Worm (Caenorhabditis elegans) whole organism, mixed stage, embryonic: ENCODE data around the gene C05A2.4.

Source experiments
- M03D4.4 ChIP-seq: sonication (generic microtip); optimal IDR thresholded peaks from 2 replicates; lab custom pipeline; 2017; ENCODE audit warnings: mild to moderate bottlenecking, missing genetic modification characterization, missing compliant biosample characterization
- bed-3 ChIP-seq: fragments of 200-800 bp; sonication (Bioruptor generic); optimal IDR thresholded peaks from 3 replicates; lab custom pipeline; 2018; ENCODE audit warnings: mild to moderate bottlenecking, missing genetic modification characterization, moderate library complexity, missing compliant biosample characterization
- blmp-1 ChIP-seq: fragments of 150-350 bp; optimal IDR thresholded peaks from 2 replicates; lab custom pipeline; 2014; ENCODE audit warnings: missing biosample characterization, missing genetic modification characterization
- ceh-39 ChIP-seq: fragments of 150-350 bp; optimal IDR thresholded peaks from 2 replicates; lab custom pipeline; 2014; ENCODE audit warnings: missing biosample characterization, missing genetic modification characterization
- ceh-43 ChIP-seq: fragments of 200-800 bp; sonication (Bioruptor generic); optimal IDR thresholded peaks from 2 replicates; lab custom pipeline; 2018; ENCODE audit warnings: mild to moderate bottlenecking, missing genetic modification characterization, moderate library complexity, missing compliant biosample characterization
- ceh-83 ChIP-seq: fragments of 200-800 bp; sonication (Bioruptor generic); optimal IDR thresholded peaks from 2 replicates; lab custom pipeline; 2018; ENCODE audit warnings: mild to moderate bottlenecking, missing genetic modification characterization, missing compliant biosample characterization
- cnd-1 ChIP-seq: fragments of 200-800 bp; sonication (Bioruptor generic); optimal IDR thresholded peaks from 2 replicates; lab custom pipeline; 2018; ENCODE audit warnings: mild to moderate bottlenecking, missing genetic modification characterization, missing compliant biosample characterization
- drap-1 ChIP-seq: fragments of 200-800 bp; sonication (Bioruptor generic); optimal IDR thresholded peaks from 3 replicates; lab custom pipeline; 2018; ENCODE audit warnings: mild to moderate bottlenecking, missing genetic modification characterization, missing compliant biosample characterization
- elt-1 ChIP-seq: sonication (generic microtip); optimal IDR thresholded peaks from 2 replicates; lab custom pipeline; 2017; ENCODE audit warnings: missing genetic modification characterization, mild to moderate bottlenecking, missing compliant biosample characterization, antibody characterized with exemption, moderate library complexity, borderline replicate concordance; ENCODE audit not compliant: insufficient read depth
- elt-3 ChIP-seq: fragments of 150-350 bp; optimal IDR thresholded peaks from 2 replicates; lab custom pipeline; 2014; ENCODE audit warnings: missing biosample characterization, missing genetic modification characterization
- flh-1 ChIP-seq: fragments of 200-800 bp; sonication (Bioruptor generic); optimal IDR thresholded peaks from 2 replicates; lab custom pipeline; 2018; ENCODE audit warnings: mild to moderate bottlenecking, missing genetic modification characterization, moderate library complexity, missing compliant biosample characterization
- ham-2 ChIP-seq: fragments of 200-800 bp; sonication (Bioruptor generic); optimal IDR thresholded peaks from 2 replicates; lab custom pipeline; 2018; ENCODE audit warnings: mild to moderate bottlenecking, missing genetic modification characterization, missing compliant biosample characterization
- hlh-1 ChIP-seq: fragments of 150-350 bp; optimal IDR thresholded peaks from 2 replicates; lab custom pipeline; 2014; ENCODE audit warnings: missing biosample characterization, missing genetic modification reagents, missing genetic modification characterization
- lin-13 ChIP-seq: fragments of 150-350 bp; optimal IDR thresholded peaks from 2 replicates; lab custom pipeline; 2014; ENCODE audit warnings: missing biosample characterization, missing genetic modification characterization
- lsy-2 ChIP-seq: fragments of 150-350 bp; optimal IDR thresholded peaks from 2 replicates; lab custom pipeline; 2014; ENCODE audit warnings: missing biosample characterization, missing genetic modification characterization
- mab-5 ChIP-seq: fragments of 150-350 bp; optimal IDR thresholded peaks from 2 replicates; lab custom pipeline; 2014; ENCODE audit warnings: missing biosample characterization, missing genetic modification characterization
- mep-1 ChIP-seq: fragments of 150-350 bp; optimal IDR thresholded peaks from 2 replicates; lab custom pipeline; 2017; ENCODE audit warnings: missing biosample characterization, missing genetic modification reagents, missing genetic modification characterization, inconsistent platforms
- mls-2 ChIP-seq: sonication (generic microtip); optimal IDR thresholded peaks from 2 replicates; lab custom pipeline; 2016; ENCODE audit warnings: mild to moderate bottlenecking, missing genetic modification characterization, moderate library complexity, missing compliant biosample characterization
- nhr-12 ChIP-seq: fragments of 150-350 bp; optimal IDR thresholded peaks from 2 replicates; lab custom pipeline; 2014; ENCODE audit warnings: missing biosample characterization, missing genetic modification characterization
- nhr-2 ChIP-seq: fragments of 150-350 bp; optimal IDR thresholded peaks from 2 replicates; lab custom pipeline; 2014; ENCODE audit warnings: missing biosample characterization, missing genetic modification characterization
- nhr-237 ChIP-seq: fragments of 150-350 bp; optimal IDR thresholded peaks from 2 replicates; lab custom pipeline; 2014; ENCODE audit warnings: missing biosample characterization, missing genetic modification characterization
- nhr-76 ChIP-seq: sonication (generic microtip); optimal IDR thresholded peaks from 2 replicates; lab custom pipeline; 2017; ENCODE audit warnings: missing biosample characterization, missing genetic modification characterization
- pha-4 ChIP-seq: fragments of 150-350 bp; optimal IDR thresholded peaks from 2 replicates; lab custom pipeline; 2018; ENCODE audit warnings: missing biosample characterization, missing genetic modification reagents, missing genetic modification characterization
- sem-2 ChIP-seq: fragments of 200-800 bp; sonication (Bioruptor generic); optimal IDR thresholded peaks from 2 replicates; lab custom pipeline; 2018; ENCODE audit warnings: mild to moderate bottlenecking, missing genetic modification characterization, missing compliant biosample characterization
- snpc-4 ChIP-seq: fragments of 150-350 bp; optimal IDR thresholded peaks from 2 replicates; lab custom pipeline; 2014; ENCODE audit warnings: missing biosample characterization, missing genetic modification characterization
- sptf-1 ChIP-seq: sonication (generic microtip); optimal IDR thresholded peaks from 2 replicates; lab custom pipeline; 2017; ENCODE audit warnings: mild to moderate bottlenecking, missing genetic modification characterization, moderate library complexity, missing compliant biosample characterization
- unc-120 ChIP-seq: sonication (generic microtip); optimal IDR thresholded peaks from 2 replicates; lab custom pipeline; 2017; ENCODE audit warnings: missing genetic modification characterization, missing compliant biosample characterization; ENCODE audit not compliant: poor library complexity, severe bottlenecking
- unc-39 ChIP-seq: fragments of 150-350 bp; optimal IDR thresholded peaks from 2 replicates; lab custom pipeline; 2014; ENCODE audit warnings: missing biosample characterization, missing genetic modification characterization
- zip-8 ChIP-seq: fragments of 150-350 bp; optimal IDR thresholded peaks from 2 replicates; lab custom pipeline; 2014; ENCODE audit warnings: missing biosample characterization, missing genetic modification characterization
- ztf-11 ChIP-seq: fragments of 150-350 bp; optimal IDR thresholded peaks from 2 replicates; lab custom pipeline; 2014; ENCODE audit warnings: missing biosample characterization, missing genetic modification characterization

C05A2.4 gene

DNA sequence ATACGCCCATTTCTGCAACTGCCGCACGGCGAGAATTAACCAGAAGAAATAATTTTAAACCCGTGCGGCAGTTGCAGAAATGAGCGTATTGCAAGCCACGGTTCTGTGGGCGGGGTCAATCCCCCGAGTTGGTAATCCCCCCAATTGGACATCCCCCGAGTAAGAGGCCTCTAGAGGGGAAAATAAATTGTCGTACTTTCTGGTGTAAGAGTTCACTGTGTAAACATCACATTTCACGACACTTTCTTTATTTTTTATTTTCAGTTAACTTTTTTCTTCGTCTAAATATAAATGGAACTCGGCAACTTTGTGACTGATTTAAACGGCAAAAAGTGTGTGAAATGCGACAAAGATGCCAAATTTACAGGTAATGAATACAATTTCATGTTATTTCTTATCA lies 37.3 kb upstream of the C05A2.4 start, which contains the start of gene tut-2:
TSS of gene tut-2 (plus strand) at position 277 of the 400 bp plus-strand sequence.
- no peak for TF ChIP-seq unc-120 (tag; lab: Kevin White, UChicago)
- peak; percentile 17 for TF ChIP-seq lsy-2

DNA sequence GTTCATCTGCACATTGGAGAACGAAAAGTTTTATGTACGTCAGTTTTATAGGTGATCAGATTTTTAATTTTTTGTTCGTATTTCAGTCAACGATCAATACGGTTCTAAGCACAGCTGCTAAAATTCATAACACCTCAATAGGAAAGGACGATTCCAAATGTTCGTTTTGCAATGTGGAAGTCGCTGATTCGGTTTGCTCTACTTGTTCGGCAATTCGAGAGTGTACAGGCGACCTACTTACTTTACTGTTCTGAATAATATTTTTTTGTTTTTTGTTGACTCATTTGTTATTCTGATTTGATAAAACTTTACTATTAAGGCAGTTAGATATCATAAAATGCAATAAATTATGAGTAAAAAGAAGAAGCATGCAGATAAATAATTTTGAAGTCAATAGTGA lies 35.9 kb upstream of the C05A2.4 start:
- TF ChIP-seq blmp-1 (tag; lab: Kevin White, UChicago) (no peak), nhr-237 (tag; lab: Kevin White, UChicago) (no peak), snpc-4 (no peak), bed-3 (GFP tag; lab: Kevin White, UChicago) (no peak), elt-1 (tag; lab: Kevin White, UChicago) (no peak), unc-120 (tag; lab: Kevin White, UChicago) (no peak), zip-8 (tag; lab: Kevin White, UChicago) (no peak), hlh-1 (tag; lab: Kevin White, UChicago) (no peak), ceh-83 (GFP tag; lab: Kevin White, UChicago) (no peak), nhr-12 (tag; lab: Kevin White, UChicago) (no peak), ztf-11 (tag; lab: Kevin White, UChicago) (no peak)

DNA sequence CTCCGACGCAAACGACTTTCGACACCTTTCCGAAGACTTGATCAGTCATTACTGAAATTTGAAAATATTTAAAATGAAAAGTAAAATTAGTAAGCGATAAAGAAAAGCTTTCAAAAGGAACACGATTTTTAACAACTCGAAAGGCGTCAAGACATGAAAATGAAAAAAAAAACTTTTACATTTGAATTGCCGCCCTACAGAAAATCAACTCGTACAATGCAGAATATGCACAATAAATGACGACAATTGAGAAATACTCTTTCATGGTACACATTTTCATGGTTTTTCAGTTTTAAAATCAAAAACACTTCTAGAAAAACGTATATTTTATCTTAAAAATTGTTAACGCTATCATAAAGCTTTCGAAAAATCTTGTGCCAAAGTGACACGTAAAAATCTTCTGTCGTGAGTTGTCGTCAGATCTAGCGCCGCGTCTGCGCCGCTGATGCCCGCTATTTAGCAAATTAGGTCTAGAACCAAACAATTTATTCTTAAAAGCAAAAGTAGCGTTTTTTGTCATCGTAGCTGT lies 33.8 kb upstream of the C05A2.4 start, which contains the start of gene sqv-4:
TSS of gene sqv-4 (minus strand) at position 51 of the 529 bp plus-strand sequence.
- TF ChIP-seq lsy-2 (no peak), mls-2 (no peak), drap-1 (GFP tag; lab: Kevin White, UChicago) (no peak), unc-39 (tag; lab: Kevin White, UChicago) (no peak), cnd-1 (tag; lab: Kevin White, UChicago) (no peak), elt-1 (tag; lab: Kevin White, UChicago) (no peak), flh-1 (GFP tag; lab: Kevin White, UChicago) (no peak), mep-1 (tag; lab: Kevin White, UChicago) (no peak), pha-4 (no peak), sem-2 (GFP tag; lab: Kevin White, UChicago) (no peak), ztf-11 (tag; lab: Kevin White, UChicago) (no peak), nhr-2 (tag; lab: Kevin White, UChicago) (no peak), lin-13 (tag; lab: Kevin White, UChicago) (no peak), blmp-1 (tag; lab: Kevin White, UChicago) (no peak), unc-120 (tag; lab: Kevin White, UChicago) (no peak), ham-2 (GFP tag; lab: Kevin White, UChicago) (no peak), ceh-39 (tag; lab: Kevin White, UChicago) (no peak), bed-3 (GFP tag; lab: Kevin White, UChicago) (no peak), nhr-76 (tag; lab: Kevin White, UChicago) (no peak), mab-5 (tag; lab: Kevin White, UChicago) (no peak)
- TF ChIP-seq, all 35 proteins: peak for 0

DNA sequence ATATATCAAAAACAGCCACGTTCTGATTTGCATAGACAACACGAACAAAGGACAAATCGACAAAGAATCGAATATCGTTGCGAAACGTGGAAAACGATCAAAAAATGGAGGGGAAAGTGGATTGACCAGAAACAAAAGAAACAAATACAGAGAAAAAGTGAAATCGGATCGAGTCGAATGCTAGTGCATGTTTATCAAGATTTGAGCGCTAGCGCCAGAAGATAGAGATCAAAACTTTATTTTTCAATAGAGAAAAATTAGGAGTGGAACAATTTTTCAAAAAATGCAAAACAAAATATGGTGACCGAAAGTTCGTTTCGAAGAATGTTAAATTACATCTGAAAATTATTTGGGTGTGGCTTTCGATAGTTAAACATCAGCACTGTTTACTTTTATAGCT lies 33.3 kb upstream of the C05A2.4 start:
- TF ChIP-seq elt-1 (tag; lab: Kevin White, UChicago) (peak; percentile 69), blmp-1 (tag; lab: Kevin White, UChicago) (no peak)

DNA sequence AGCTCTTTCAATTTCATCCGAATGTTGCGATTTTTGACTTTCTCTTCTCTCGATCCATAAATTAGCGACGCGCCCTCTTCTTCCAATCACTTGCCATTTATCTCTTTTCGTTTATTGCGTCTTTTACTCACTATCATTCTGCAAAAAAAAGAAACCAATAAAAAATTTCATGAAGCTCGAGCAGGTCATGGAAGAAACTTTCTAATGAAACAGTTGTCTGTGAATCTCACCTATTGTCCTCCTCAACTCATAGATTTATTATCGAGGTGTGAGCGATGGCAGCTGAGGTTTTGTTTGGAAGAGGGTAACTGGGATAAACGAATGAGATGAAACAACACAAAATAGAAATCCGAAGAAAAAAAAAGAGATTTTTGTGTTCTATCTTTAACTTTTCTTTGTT lies 31.0 kb upstream of the C05A2.4 start:
- TF ChIP-seq sptf-1 (tag; lab: Kevin White, UChicago) (no peak), nhr-12 (tag; lab: Kevin White, UChicago) (no peak), lsy-2 (no peak), sem-2 (GFP tag; lab: Kevin White, UChicago) (no peak), flh-1 (GFP tag; lab: Kevin White, UChicago) (no peak), mab-5 (tag; lab: Kevin White, UChicago) (no peak), blmp-1 (tag; lab: Kevin White, UChicago) (no peak), unc-39 (tag; lab: Kevin White, UChicago) (no peak), elt-3 (no peak)

DNA sequence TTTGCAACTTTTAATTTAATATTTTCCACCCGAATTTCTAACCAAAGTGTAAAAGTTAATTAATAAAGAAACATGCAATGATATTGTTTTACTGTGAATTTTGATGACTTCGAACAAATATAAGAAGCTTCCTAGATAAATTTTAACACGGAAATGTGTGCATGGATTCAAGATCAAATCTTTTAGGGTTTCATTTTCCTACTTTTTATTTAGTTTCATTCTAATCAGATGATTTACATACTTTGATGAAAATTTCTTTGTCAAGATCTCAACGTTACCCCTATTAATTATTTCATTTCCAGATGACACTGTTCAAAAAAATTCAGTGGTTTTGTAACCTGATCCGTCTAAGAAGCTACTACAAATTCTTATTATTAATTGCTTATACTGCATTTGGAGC lies 28.0 kb upstream of the C05A2.4 start, which contains the start of gene twk-12:
TSS of gene twk-12 (plus strand) at position 301 of the 400 bp plus-strand sequence.
- TF ChIP-seq ham-2 (GFP tag; lab: Kevin White, UChicago) (no peak), cnd-1 (tag; lab: Kevin White, UChicago) (no peak), ceh-43 (GFP tag; lab: Kevin White, UChicago) (no peak), M03D4.4 (tag; lab: Kevin White, UChicago) (no peak), nhr-237 (tag; lab: Kevin White, UChicago) (no peak), unc-120 (tag; lab: Kevin White, UChicago) (no peak), zip-8 (tag; lab: Kevin White, UChicago) (no peak), mls-2 (no peak)
